Fruit fly (Drosophila melanogaster): Measurements from ENCODE around the gene CG13738.

Gene CG13738

dm6 chr3L:14004041-14004407 is 30.7 kb upstream of the CG13738 start (continued):
- TF ChIP-seq otp (GFP tag; IDR thresholded peaks at IDR 0.05) (peak; percentile 60; the same call in 1 of the 3 replicates), CG6272 (GFP tag; IDR thresholded peaks at IDR 0.05) (no peak), CG18599 (GFP tag; optimal IDR thresholded peaks at IDR 0.05) (peak; percentile 24), Pdp1 (GFP tag; optimal IDR thresholded peaks at IDR 0.05) (no peak), Tbp (GFP tag; optimal IDR thresholded peaks at IDR 0.05) (no peak), tup (GFP tag; optimal IDR thresholded peaks at IDR 0.05) (no peak), Hsf (GFP tag; optimal IDR thresholded peaks at IDR 0.05) (no peak), chif (GFP tag; optimal IDR thresholded peaks at IDR 0.05) (no peak), CHES-1-like (GFP tag; optimal IDR thresholded peaks at IDR 0.05) (peak; percentile 61), cwo (GFP tag; optimal IDR thresholded peaks at IDR 0.05) (peak; percentile 21), CG3407 (GFP tag; optimal IDR thresholded peaks at IDR 0.05) (no peak), CG16813 (GFP tag; IDR thresholded peaks at IDR 0.05; ENCODE audit: partially characterized antibody) (no peak), E2f1 (GFP tag; IDR thresholded peaks at IDR 0.05) (no peak), CG4820 (GFP tag; optimal IDR thresholded peaks at IDR 0.05) (no peak), CoRest (tag; optimal IDR thresholded peaks at IDR 0.05) (no peak), Sry-β (GFP tag; optimal IDR thresholded peaks at IDR 0.05) (no peak), Hr51 (GFP tag; optimal IDR thresholded peaks at IDR 0.05) (no peak), CG15696 (tag; optimal IDR thresholded peaks at IDR 0.05) (no peak), CG7745 (tag; optimal IDR thresholded peaks at IDR 0.05) (no peak), CG11560 (tag; IDR thresholded peaks at IDR 0.05) (no peak), gt (GFP tag; IDR thresholded peaks at IDR 0.05) (peak; percentile 45; the same call in 1 of the 2 replicates), CG43689 (GFP tag; IDR thresholded peaks at IDR 0.05) (no peak), CG12659 (GFP tag; optimal IDR thresholded peaks at IDR 0.05) (peak; percentile 55), sim (GFP tag; IDR thresholded peaks at IDR 0.05) (no peak), CG2202 (tag; optimal IDR thresholded peaks at IDR 0.05) (no peak), Med (GFP tag) (peak; percentile 83), CG7963 (GFP tag; IDR thresholded peaks at IDR 0.05; ENCODE audit: partially characterized antibody) (no peak), jumu (GFP tag; optimal IDR thresholded peaks at IDR 0.05) (no peak), ash1 (GFP tag; optimal IDR thresholded peaks at IDR 0.05) (no peak), Rx (GFP tag; IDR thresholded peaks at IDR 0.05) (no peak), ato (GFP tag; IDR thresholded peaks at IDR 0.05; ENCODE audit: partially characterized antibody) (0 out of 2 replicates have a peak, but pooled peaks have one; percentile 20), Deaf1 (tag; optimal IDR thresholded peaks at IDR 0.05) (peak; percentile 23), CG16779 (GFP tag; IDR thresholded peaks at IDR 0.05) (no peak), fu2 (GFP tag; optimal IDR thresholded peaks at IDR 0.05) (no peak), Oli (tag; optimal IDR thresholded peaks at IDR 0.05) (no peak), al (GFP tag; IDR thresholded peaks at IDR 0.05) (no peak), knrl (GFP tag; IDR thresholded peaks at IDR 0.05; ENCODE audit: partially characterized antibody) (no peak), CG10431 (GFP tag; optimal IDR thresholded peaks at IDR 0.05) (peak; percentile 48), CG2712 (tag; optimal IDR thresholded peaks at IDR 0.05) (no peak), nerfin-2 (GFP tag; IDR thresholded peaks at IDR 0.05; ENCODE audit: partially characterized antibody) (peak; percentile 42; the same call in 1 of the 2 replicates), fd96Cb (tag; optimal IDR thresholded peaks at IDR 0.05) (no peak), klu (GFP tag; IDR thresholded peaks at IDR 0.05) (no peak), chn (GFP tag; optimal IDR thresholded peaks at IDR 0.05) (no peak), CG14441 (GFP tag; IDR thresholded peaks at IDR 0.05) (peak; percentile 50; the same call in 1 of the 2 replicates), danr (GFP tag; IDR thresholded peaks at IDR 0.05) (no peak), Scr (GFP tag; IDR thresholded peaks at IDR 0.05; ENCODE audit: partially characterized antibody) (no peak), CG12744 (GFP tag; optimal IDR thresholded peaks at IDR 0.05) (no peak), lab (GFP tag; optimal IDR thresholded peaks at IDR 0.05) (peak; percentile 20), Poxn (GFP tag; IDR thresholded peaks at IDR 0.05) (no peak), CG3838 (GFP tag; optimal IDR thresholded peaks at IDR 0.05) (no peak), Side (GFP tag; optimal IDR thresholded peaks at IDR 0.05) (peak; percentile 2)

Measured in whole organism, embryonic.